Fruit fly (Drosophila melanogaster) whole organism, embryonic: ENCODE data around the gene CG7556.
A peak's percentile ranks its signal among the peaks of the same experiment; 100 is the strongest.

Source experiments
- CG10366 ChIP-seq: fragments of 200-800 bp; sonication (Bioruptor generic); IDR thresholded peaks from 2 replicates; pipeline ENCODE4 v1.3.6; 2022; ENCODE audit warnings: missing biosample characterization, missing genetic modification characterization
- CG11504 ChIP-seq: fragments of 200-800 bp; sonication (Bioruptor generic); optimal IDR thresholded peaks from 3 replicates; lab custom pipeline; 2019; ENCODE audit warnings: missing biosample characterization, mild to moderate bottlenecking, missing genetic modification characterization, moderate library complexity
- CG12659 ChIP-seq: fragments of 200-800 bp; sonication (Bioruptor generic); optimal IDR thresholded peaks from 3 replicates; lab custom pipeline; 2017; ENCODE audit warnings: mild to moderate bottlenecking, missing biosample characterization, missing genetic modification reagents, missing genetic modification characterization
- CG12744 ChIP-seq: fragments of 200-800 bp; sonication (Bioruptor generic); optimal IDR thresholded peaks from 2 replicates; lab custom pipeline; 2016; ENCODE audit warnings: missing biosample characterization, missing genetic modification characterization
- CG14014 ChIP-seq: fragments of 200-800 bp; sonication (Bioruptor generic); IDR thresholded peaks from 2 replicates; pipeline ENCODE4 v1.3.6; 2022; ENCODE audit warnings: missing biosample characterization, missing genetic modification characterization
- CG15269 ChIP-seq: fragments of 200-800 bp; sonication (Bioruptor generic); optimal IDR thresholded peaks from 2 replicates; lab custom pipeline; 2018; ENCODE audit warnings: missing biosample characterization, mild to moderate bottlenecking, missing genetic modification characterization, moderate library complexity
- CG1529 ChIP-seq: fragments of 200-800 bp; sonication (Bioruptor generic); optimal IDR thresholded peaks from 3 replicates; lab custom pipeline; 2018; ENCODE audit warnings: missing biosample characterization, missing genetic modification characterization
- CG17802 ChIP-seq: fragments of 200-800 bp; sonication (Bioruptor generic); optimal IDR thresholded peaks from 2 replicates; lab custom pipeline; 2018; ENCODE audit warnings: missing biosample characterization, mild to moderate bottlenecking, missing genetic modification characterization, moderate library complexity
- CG2120 ChIP-seq: fragments of 200-800 bp; sonication (Bioruptor generic); optimal IDR thresholded peaks from 3 replicates; lab custom pipeline; 2016; ENCODE audit warnings: missing biosample characterization, missing genetic modification characterization
- CG2202 ChIP-seq: fragments of 200-800 bp; sonication (Bioruptor generic); optimal IDR thresholded peaks from 2 replicates; lab custom pipeline; 2018; ENCODE audit warnings: missing biosample characterization, mild to moderate bottlenecking, missing genetic modification characterization
- CG2678 ChIP-seq: fragments of 200-800 bp; sonication (Bioruptor generic); optimal IDR thresholded peaks from 3 replicates; lab custom pipeline; 2019; ENCODE audit warnings: missing biosample characterization, mild to moderate bottlenecking, missing genetic modification characterization, moderate library complexity
- CG32532 ChIP-seq: fragments of 200-800 bp; sonication (Bioruptor generic); IDR thresholded peaks from 2 replicates; pipeline ENCODE4 v1.3.6; 2022; ENCODE audit warnings: missing biosample characterization, missing genetic modification characterization
- CG4360 ChIP-seq: fragments of 200-800 bp; sonication (Bioruptor generic); IDR thresholded peaks from 2 replicates; pipeline ENCODE4 v1.3.6; 2022; ENCODE audit warnings: missing biosample characterization, missing genetic modification characterization
- CG7839 ChIP-seq: fragments of 200-800 bp; sonication (Bioruptor generic); optimal IDR thresholded peaks from 3 replicates; lab custom pipeline; 2018; ENCODE audit warnings: missing biosample characterization, mild to moderate bottlenecking, missing genetic modification characterization, moderate library complexity
- CG9817 ChIP-seq: fragments of 200-800 bp; sonication (Bioruptor generic); optimal IDR thresholded peaks from 2 replicates; lab custom pipeline; 2018; ENCODE audit warnings: missing biosample characterization, mild to moderate bottlenecking, missing genetic modification characterization, moderate library complexity
- CoRest ChIP-seq: fragments of 200-800 bp; sonication (Bioruptor generic); optimal IDR thresholded peaks from 3 replicates; lab custom pipeline; 2018; ENCODE audit warnings: missing biosample characterization, mild to moderate bottlenecking, missing genetic modification characterization, moderate library complexity
- D19B ChIP-seq: fragments of 200-800 bp; sonication (Bioruptor generic); optimal IDR thresholded peaks from 2 replicates; lab custom pipeline; 2017; ENCODE audit warnings: missing biosample characterization, mild to moderate bottlenecking, missing genetic modification characterization
- Ets65A ChIP-seq: fragments of 200-800 bp; sonication (Bioruptor generic); peaks from one replicate; lab custom pipeline; 2016; ENCODE audit warnings: missing biosample characterization, missing genetic modification characterization
- Ets97D ChIP-seq: fragments of 200-800 bp; sonication (Bioruptor generic); optimal IDR thresholded peaks from 3 replicates; lab custom pipeline; 2016; ENCODE audit warnings: missing biosample characterization, missing genetic modification characterization
- Hr51 ChIP-seq, 2 experiments: fragments of 200-800 bp; sonication (Bioruptor generic); optimal IDR thresholded peaks; 2 replicates in 1 of 2; 3 replicates in 1 of 2; lab custom pipeline; 2016 to 2018; ENCODE audit warnings: missing biosample characterization in 2 of 2, missing genetic modification characterization in 2 of 2, mild to moderate bottlenecking in 1 of 2, moderate library complexity in 1 of 2
- MTF-1 ChIP-seq: fragments of 200-800 bp; sonication (Bioruptor generic); optimal IDR thresholded peaks from 2 replicates; lab custom pipeline; 2018; ENCODE audit warnings: missing biosample characterization, mild to moderate bottlenecking, missing genetic modification characterization, borderline replicate concordance
- Med ChIP-seq: fragments of 200-800 bp; sonication (Bioruptor generic); peaks from one replicate; lab custom pipeline; 2016; ENCODE audit warnings: missing biosample characterization, missing genetic modification characterization, mild to moderate bottlenecking, inconsistent platforms, moderate library complexity
- Opbp ChIP-seq: fragments of 200-800 bp; sonication (Bioruptor generic); IDR thresholded peaks from 3 replicates; pipeline ENCODE4 v1.3.6; 2022; ENCODE audit warnings: missing biosample characterization, missing genetic modification characterization; ENCODE audit not compliant: partially characterized antibody
- PHDP ChIP-seq: fragments of 200-800 bp; sonication (Bioruptor generic); optimal IDR thresholded peaks from 3 replicates; lab custom pipeline; 2018; ENCODE audit warnings: missing biosample characterization, mild to moderate bottlenecking, missing genetic modification characterization, moderate library complexity
- Rfx ChIP-seq: fragments of 200-800 bp; sonication (Bioruptor generic); IDR thresholded peaks from 2 replicates; pipeline ENCODE4 v1.3.6; 2022; ENCODE audit warnings: missing biosample characterization, missing genetic modification characterization
- Sox102F ChIP-seq: fragments of 200-800 bp; sonication (Bioruptor generic); optimal IDR thresholded peaks from 2 replicates; lab custom pipeline; 2018; ENCODE audit warnings: missing biosample characterization, mild to moderate bottlenecking, missing genetic modification characterization, moderate library complexity
- Spps ChIP-seq: fragments of 200-800 bp; sonication (Bioruptor generic); optimal IDR thresholded peaks from 2 replicates; lab custom pipeline; 2018; ENCODE audit warnings: missing biosample characterization, mild to moderate bottlenecking, missing genetic modification characterization
- Sry-δ ChIP-seq: fragments of 200-800 bp; sonication (Bioruptor generic); optimal IDR thresholded peaks from 2 replicates; lab custom pipeline; 2016; ENCODE audit warnings: missing biosample characterization, missing genetic modification characterization
- Trl ChIP-seq, 3 experiments: fragments of >200 bp in 2 of 3; fragments of 200-800 bp in 1 of 3; sonication (Bioruptor generic) in 1 of 3; optimal IDR thresholded peaks; 2 replicates in 1 of 3; 3 replicates in 2 of 3; lab custom pipeline; 2016 to 2017; ENCODE audit warnings: missing biosample characterization in 1 of 3, missing genetic modification characterization in 1 of 3
- al ChIP-seq: fragments of 200-800 bp; sonication (Bioruptor generic); IDR thresholded peaks from 2 replicates; pipeline ENCODE4 v1.3.6; 2022; ENCODE audit warnings: missing biosample characterization, missing genetic modification characterization
- bcd ChIP-seq: fragments of 200-800 bp; sonication (Bioruptor generic); optimal IDR thresholded peaks from 2 replicates; lab custom pipeline; 2017; ENCODE audit warnings: missing biosample characterization, mild to moderate bottlenecking, missing genetic modification characterization
- caup ChIP-seq: fragments of 200-800 bp; sonication (Bioruptor generic); optimal IDR thresholded peaks from 3 replicates; lab custom pipeline; 2017; ENCODE audit warnings: missing biosample characterization, mild to moderate bottlenecking, missing genetic modification characterization, moderate library complexity; ENCODE audit not compliant: severe bottlenecking
- da ChIP-seq: fragments of 200-800 bp; sonication (Bioruptor generic); optimal IDR thresholded peaks from 2 replicates; lab custom pipeline; 2016; ENCODE audit warnings: missing biosample characterization, missing genetic modification characterization
- dpn ChIP-seq, 2 experiments: fragments of 200-800 bp; sonication (Bioruptor generic); optimal IDR thresholded peaks; 3 replicates each; lab custom pipeline; 2016; ENCODE audit warnings: missing biosample characterization in 2 of 2, missing genetic modification characterization in 2 of 2
- dysf ChIP-seq: fragments of 200-800 bp; sonication (Bioruptor generic); IDR thresholded peaks from 3 replicates; pipeline ENCODE4 v1.3.6; 2022; ENCODE audit warnings: missing biosample characterization, missing genetic modification characterization
- gem ChIP-seq: fragments of 200-800 bp; sonication (Bioruptor generic); optimal IDR thresholded peaks from 2 replicates; lab custom pipeline; 2019; ENCODE audit warnings: missing biosample characterization, mild to moderate bottlenecking, missing genetic modification characterization, moderate library complexity
- grau ChIP-seq: fragments of 200-800 bp; optimal IDR thresholded peaks from 3 replicates; lab custom pipeline; 2019; ENCODE audit warnings: missing biosample characterization, mild to moderate bottlenecking, missing genetic modification characterization, moderate library complexity
- kni ChIP-seq: fragments of 200-800 bp; sonication (Bioruptor generic); optimal IDR thresholded peaks from 3 replicates; lab custom pipeline; 2017; ENCODE audit warnings: mild to moderate bottlenecking, missing biosample characterization, missing genetic modification reagents, missing genetic modification characterization
- lilli ChIP-seq: fragments of 200-800 bp; sonication (Bioruptor generic); optimal IDR thresholded peaks from 3 replicates; lab custom pipeline; 2016; ENCODE audit warnings: missing biosample characterization, missing genetic modification characterization
- nerfin-2 ChIP-seq: fragments of 200-800 bp; sonication (Bioruptor generic); IDR thresholded peaks from 2 replicates; pipeline ENCODE4 v1.3.6; 2022; ENCODE audit warnings: missing biosample characterization, missing genetic modification characterization; ENCODE audit not compliant: partially characterized antibody
- nmo ChIP-seq: fragments of 200-800 bp; sonication (Bioruptor generic); optimal IDR thresholded peaks from 2 replicates; lab custom pipeline; 2018; ENCODE audit warnings: missing biosample characterization, mild to moderate bottlenecking, missing genetic modification characterization, moderate library complexity
- odd ChIP-seq: fragments of 200-800 bp; sonication (Bioruptor generic); optimal IDR thresholded peaks from 2 replicates; lab custom pipeline; 2017; ENCODE audit warnings: missing biosample characterization, mild to moderate bottlenecking, missing genetic modification characterization
- pfk ChIP-seq: fragments of 200-800 bp; sonication (Bioruptor generic); optimal IDR thresholded peaks from 2 replicates; lab custom pipeline; 2018; ENCODE audit warnings: missing biosample characterization, mild to moderate bottlenecking, missing genetic modification characterization, moderate library complexity
- row ChIP-seq: fragments of 200-800 bp; sonication (Bioruptor generic); IDR thresholded peaks from 3 replicates; pipeline ENCODE4 v1.3.6; 2022; ENCODE audit warnings: missing biosample characterization, missing genetic modification characterization
- salm ChIP-seq: fragments of 200-800 bp; sonication (Bioruptor generic); optimal IDR thresholded peaks from 2 replicates; lab custom pipeline; 2018; ENCODE audit warnings: missing biosample characterization, mild to moderate bottlenecking, missing genetic modification characterization
- slbo ChIP-seq: fragments of 200-800 bp; sonication (Bioruptor generic); IDR thresholded peaks from 2 replicates; pipeline ENCODE4 v1.3.6; 2022; ENCODE audit warnings: missing biosample characterization, missing genetic modification characterization
- unpg ChIP-seq: fragments of 200-800 bp; sonication (Bioruptor generic); optimal IDR thresholded peaks from 3 replicates; lab custom pipeline; 2018; ENCODE audit warnings: missing biosample characterization, mild to moderate bottlenecking, missing genetic modification characterization, moderate library complexity
- vfl ChIP-seq: fragments of 200-800 bp; sonication (Bioruptor generic); optimal IDR thresholded peaks from 2 replicates; lab custom pipeline; 2016; ENCODE audit warnings: missing biosample characterization, missing genetic modification characterization
- z ChIP-seq: fragments of 200-800 bp; sonication (Bioruptor generic); IDR thresholded peaks from 3 replicates; pipeline ENCODE4 v1.3.6; 2022; ENCODE audit warnings: missing biosample characterization, missing genetic modification characterization

CG7556 gene

dm6 chrX:19174092-19174491 is 5.5 kb downstream of the CG7556 start:
- 0 out of 2 replicates have a peak, but pooled peaks have one; percentile 13 for TF ChIP-seq al (GFP tag; lab: Robert Waterston, UW)
- no peak for TF ChIP-seq Trl (optimal IDR thresholded peaks at IDR 0.05; lab: Kevin White, UChicago)
- no peak for TF ChIP-seq Trl (GFP tag; optimal IDR thresholded peaks at IDR 0.05; lab: Kevin White, UChicago)
- TF ChIP-seq z (GFP tag; lab: Robert Waterston, UW), result no peak
- TF ChIP-seq CG7839 (tag; lab: Kevin White, UChicago), result peak; percentile 43
- TF ChIP-seq slbo (GFP tag; lab: Robert Waterston, UW), result 0 out of 2 replicates have a peak, but pooled peaks have one; percentile 19
- TF ChIP-seq Rfx (GFP tag; lab: Robert Waterston, UW), result 0 out of 2 replicates have a peak, but pooled peaks have one; percentile 13
- peak; percentile 59 for TF ChIP-seq Med (GFP tag; lab: Kevin White, UChicago)
- TF ChIP-seq lilli, result peak; percentile 12
- no peak for TF ChIP-seq kni (GFP tag; lab: Kevin White, UChicago)
- TF ChIP-seq CG2120 (GFP tag; lab: Kevin White, UChicago), result peak; percentile 58
- no peak for TF ChIP-seq bcd (GFP tag; lab: Kevin White, UChicago)
- TF ChIP-seq CG10366 (GFP tag; lab: Robert Waterston, UW), result peak; percentile 8; the same call in 1 of the 2 replicates
- no peak for TF ChIP-seq Ets97D (GFP tag; lab: Kevin White, UChicago)
- peak; percentile 54 for TF ChIP-seq grau (tag; lab: Kevin White, UChicago)
- peak; percentile 7; the same call in 1 of the 2 replicates for TF ChIP-seq CG32532 (GFP tag; lab: Robert Waterston, UW)
- no peak for TF ChIP-seq dysf
- TF ChIP-seq da (GFP tag; lab: Kevin White, UChicago), result no peak
- peak; percentile 22 for TF ChIP-seq CG15269 (tag; lab: Kevin White, UChicago)
- TF ChIP-seq salm (tag; lab: Kevin White, UChicago), result no peak
- no peak for TF ChIP-seq CG2202 (tag; lab: Kevin White, UChicago)
- TF ChIP-seq nerfin-2 (GFP tag; lab: Robert Waterston, UW), result no peak
- TF ChIP-seq nmo, result peak; percentile 24
- TF ChIP-seq MTF-1 (GFP tag; lab: Kevin White, UChicago), result no peak
- no peak for TF ChIP-seq Opbp (GFP tag; lab: Robert Waterston, UW)
- peak; percentile 54 for TF ChIP-seq gem (tag; lab: Kevin White, UChicago)
- peak; percentile 76 for TF ChIP-seq D19B (GFP tag; lab: Kevin White, UChicago)
- no peak for TF ChIP-seq Spps
- peak; percentile 28 for TF ChIP-seq CG2678 (tag; lab: Kevin White, UChicago)
- TF ChIP-seq PHDP, result peak; percentile 34
- TF ChIP-seq CG12744 (GFP tag; lab: Kevin White, UChicago), result no peak
- TF ChIP-seq CG9817 (tag; lab: Kevin White, UChicago), result peak; percentile 4
- TF ChIP-seq Sry-δ, result no peak
- TF ChIP-seq CoRest (tag; lab: Kevin White, UChicago), result peak; percentile 49
- TF ChIP-seq row (GFP tag; lab: Robert Waterston, UW), result peak; percentile 48
- peak in 1 of 2 experiments; percentile 8 for TF ChIP-seq dpn (GFP tag; optimal IDR thresholded peaks at IDR 0.05; lab: Kevin White, UChicago)
- TF ChIP-seq pfk, result no peak
- TF ChIP-seq Hr51 (GFP tag; optimal IDR thresholded peaks at IDR 0.05; lab: Kevin White, UChicago), result peak in 1 of 2 experiments; percentile 40
- TF ChIP-seq CG12659 (GFP tag; lab: Kevin White, UChicago), result peak; percentile 2
- peak; percentile 19 for TF ChIP-seq unpg (GFP tag; lab: Kevin White, UChicago)
- peak; percentile 25 for TF ChIP-seq CG11504 (tag; lab: Kevin White, UChicago)
- no peak for TF ChIP-seq vfl
- TF ChIP-seq CG17802 (tag; lab: Kevin White, UChicago), result no peak
- no peak for TF ChIP-seq caup (GFP tag; lab: Kevin White, UChicago)
- no peak for TF ChIP-seq CG1529 (GFP tag; lab: Kevin White, UChicago)
- no peak for TF ChIP-seq Ets65A
- TF ChIP-seq odd (GFP tag; lab: Kevin White, UChicago), result no peak
- TF ChIP-seq Sox102F (GFP tag; lab: Kevin White, UChicago), result peak; percentile 11
- 0 out of 2 replicates have a peak, but pooled peaks have one; percentile 17 for TF ChIP-seq CG14014
- no peak for TF ChIP-seq CG4360 (GFP tag; lab: Robert Waterston, UW)
